Fruit fly (Drosophila melanogaster) whole organism, wandering third instar larva: ENCODE data around the gene CG9922.

ENCODE experiments used
- Abd-B ChIP-seq: fragments of >200 bp; optimal IDR thresholded peaks from 2 replicates; lab custom pipeline; 2017; ENCODE audit warnings: missing biosample characterization, missing genetic modification characterization
- Hnf4 ChIP-seq: fragments of 200-800 bp; sonication (Bioruptor generic); optimal IDR thresholded peaks from 2 replicates; lab custom pipeline; 2016; ENCODE audit warnings: missing biosample characterization, mild to moderate bottlenecking, missing genetic modification characterization
- OdsH ChIP-seq: fragments of 200-800 bp; sonication (Bioruptor generic); optimal IDR thresholded peaks from 2 replicates; lab custom pipeline; 2016; ENCODE audit warnings: missing biosample characterization, mild to moderate bottlenecking, missing genetic modification characterization
- Rel ChIP-seq, 2 experiments: fragments of 200-800 bp; sonication (Bioruptor generic) in 1 of 2; optimal IDR thresholded peaks; 2 replicates in 1 of 2; 3 replicates in 1 of 2; lab custom pipeline; 2016 to 2019; ENCODE audit warnings: mild to moderate bottlenecking in 2 of 2, missing biosample characterization in 2 of 2, missing genetic modification characterization in 2 of 2, moderate library complexity in 1 of 2
- Vsx2 ChIP-seq: fragments of 200-300, 225-300 bp; sonication (Bioruptor generic); optimal IDR thresholded peaks from 2 replicates; lab custom pipeline; 2018; ENCODE audit warnings: missing biosample characterization, missing genetic modification characterization; ENCODE audit not compliant: partially characterized antibody
- h ChIP-seq: fragments of 200-800 bp; sonication (Bioruptor generic); optimal IDR thresholded peaks from 3 replicates; lab custom pipeline; 2016; ENCODE audit warnings: missing biosample characterization, mild to moderate bottlenecking, missing genetic modification characterization
- psq ChIP-seq: fragments of 200-800 bp; sonication (Bioruptor generic); optimal IDR thresholded peaks from 3 replicates; lab custom pipeline; 2017; ENCODE audit warnings: missing biosample characterization, mild to moderate bottlenecking, missing genetic modification characterization, moderate library complexity
- sv ChIP-seq: fragments of 200-800 bp; sonication (Bioruptor generic); optimal IDR thresholded peaks from 3 replicates; lab custom pipeline; 2016; ENCODE audit warnings: missing biosample characterization, missing genetic modification characterization
- woc ChIP-seq: sonication (Bioruptor generic); optimal IDR thresholded peaks from 2 replicates; lab custom pipeline; 2016; ENCODE audit warnings: missing biosample characterization, mild to moderate bottlenecking, missing genetic modification characterization

DNA sequence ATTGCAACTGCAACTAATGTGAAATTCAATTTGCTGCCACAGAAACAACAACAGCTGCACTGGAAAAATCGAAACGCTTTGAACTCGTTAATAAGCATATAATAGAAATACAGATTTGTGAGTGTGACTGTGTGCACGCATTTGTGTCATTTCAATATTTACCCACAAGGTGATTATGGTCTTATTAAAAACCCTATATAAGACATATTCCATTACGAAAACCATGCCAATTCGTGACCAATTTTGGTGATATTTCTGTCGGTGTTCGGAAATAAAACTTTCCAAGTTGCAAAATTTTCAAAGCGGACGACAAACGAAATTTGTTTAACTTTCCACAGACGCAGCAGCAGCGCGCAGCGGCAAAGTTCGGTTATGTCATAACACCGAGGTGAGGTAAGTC lies 40.8 kb downstream of the CG9922 start:
- no peak for TF ChIP-seq Hnf4
- TF ChIP-seq psq (GFP tag; lab: Kevin White, UChicago): no peak
- no peak for TF ChIP-seq Vsx2 (GFP tag; lab: Kevin White, UChicago)
- TF ChIP-seq woc: no peak
- no peak for TF ChIP-seq Abd-B (GFP tag; lab: Kevin White, UChicago)
- no peak for TF ChIP-seq h (GFP tag; lab: Kevin White, UChicago)
- TF ChIP-seq OdsH (GFP tag; lab: Kevin White, UChicago): no peak
- no peak for TF ChIP-seq Rel (GFP tag; optimal IDR thresholded peaks at IDR 0.05; lab: Kevin White, UChicago)
- TF ChIP-seq Rel (tag; optimal IDR thresholded peaks at IDR 0.05; lab: Kevin White, UChicago): no peak
- no peak for TF ChIP-seq sv (GFP tag; lab: Kevin White, UChicago)
